Worm (Caenorhabditis elegans) whole organism, L1 larva: ENCODE measurements around the gene ascc-1.

Experiments
- lin-14 ChIP-seq: fragments of 200-800 bp; sonication (Bioruptor generic); optimal IDR thresholded peaks from 2 replicates; lab custom pipeline; 2018; ENCODE audit warnings: mild to moderate bottlenecking, missing genetic modification characterization, moderate library complexity, missing compliant biosample characterization
- lin-15B ChIP-seq: fragments of 150-350 bp; sonication (generic microtip); optimal IDR thresholded peaks from 3 replicates; lab custom pipeline; 2014; ENCODE audit warnings: missing biosample characterization, missing genetic modification characterization
- lsy-2 ChIP-seq, 2 experiments: fragments of 150-350 bp; optimal IDR thresholded peaks; 2 replicates each; lab custom pipeline; 2014; ENCODE audit warnings: missing biosample characterization in 2 of 2, missing genetic modification characterization in 2 of 2
- mep-1 ChIP-seq: fragments of 150-350 bp; optimal IDR thresholded peaks from 2 replicates; lab custom pipeline; 2014; ENCODE audit warnings: missing biosample characterization, missing genetic modification characterization
- nhr-12 ChIP-seq: sonication (generic microtip); optimal IDR thresholded peaks from 2 replicates; lab custom pipeline; 2017; ENCODE audit warnings: missing biosample characterization, missing genetic modification characterization
- nhr-237 ChIP-seq: fragments of 150-350 bp; optimal IDR thresholded peaks from 2 replicates; lab custom pipeline; 2014; ENCODE audit warnings: missing biosample characterization, missing genetic modification characterization
- nhr-77 ChIP-seq: fragments of 150-350 bp; optimal IDR thresholded peaks from 2 replicates; lab custom pipeline; 2014; ENCODE audit warnings: missing biosample characterization, missing genetic modification characterization
- pqm-1 ChIP-seq: sonication (generic microtip); optimal IDR thresholded peaks from 3 replicates; lab custom pipeline; 2017; ENCODE audit warnings: missing biosample characterization, missing genetic modification characterization
- rnt-1 ChIP-seq: sonication (generic microtip); optimal IDR thresholded peaks from 2 replicates; lab custom pipeline; 2016; ENCODE audit warnings: mild to moderate bottlenecking, missing genetic modification characterization, moderate library complexity, missing compliant biosample characterization
- sox-4 ChIP-seq: sonication (generic microtip); optimal IDR thresholded peaks from 2 replicates; lab custom pipeline; 2016; ENCODE audit warnings: missing genetic modification characterization, missing compliant biosample characterization

DNA sequence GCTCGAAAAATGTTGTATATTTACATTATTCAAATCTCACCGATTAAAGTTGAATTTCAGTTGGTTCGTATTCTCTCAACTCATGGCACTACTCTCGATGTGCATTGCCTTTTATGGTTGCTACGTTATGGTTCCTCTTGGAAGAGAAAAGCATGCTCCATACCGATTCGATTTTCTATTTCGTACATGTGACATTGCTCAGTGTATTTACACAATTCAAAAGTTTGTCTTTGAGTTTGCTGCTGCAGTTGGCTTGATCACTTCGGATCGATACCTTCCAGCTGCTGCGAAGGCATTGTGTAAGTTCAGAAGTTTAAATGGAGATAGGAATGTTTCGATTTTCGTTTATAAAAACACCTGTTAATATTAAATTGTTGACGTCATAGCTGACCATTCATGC lies 49.3 kb upstream of the ascc-1 start:
- no peak for TF ChIP-seq pqm-1
- TF ChIP-seq mep-1 (tag; lab: Kevin White, UChicago) = no peak
- TF ChIP-seq sox-4 (tag; lab: Kevin White, UChicago) = no peak
- TF ChIP-seq lin-15B = no peak
- TF ChIP-seq nhr-12 = no peak
- TF ChIP-seq rnt-1 (tag; lab: Kevin White, UChicago) = no peak
- no peak for TF ChIP-seq nhr-77
- no peak for TF ChIP-seq lin-14
- TF ChIP-seq lsy-2 (tag; optimal IDR thresholded peaks at IDR 0.05; lab: Kevin White, UChicago) = no peak
- TF ChIP-seq nhr-237 (tag; lab: Kevin White, UChicago) = no peak
